Fruit fly (Drosophila melanogaster) whole organism, larva: Measurements from ENCODE around the gene Gprk2.

Experiments
- noc ChIP-seq: fragments of 200-800 bp; sonication (Bioruptor generic); optimal IDR thresholded peaks from 3 replicates; lab custom pipeline; 2019; ENCODE audit warnings: missing biosample characterization, mild to moderate bottlenecking, missing genetic modification characterization, moderate library complexity

Gprk2 gene

DNA sequence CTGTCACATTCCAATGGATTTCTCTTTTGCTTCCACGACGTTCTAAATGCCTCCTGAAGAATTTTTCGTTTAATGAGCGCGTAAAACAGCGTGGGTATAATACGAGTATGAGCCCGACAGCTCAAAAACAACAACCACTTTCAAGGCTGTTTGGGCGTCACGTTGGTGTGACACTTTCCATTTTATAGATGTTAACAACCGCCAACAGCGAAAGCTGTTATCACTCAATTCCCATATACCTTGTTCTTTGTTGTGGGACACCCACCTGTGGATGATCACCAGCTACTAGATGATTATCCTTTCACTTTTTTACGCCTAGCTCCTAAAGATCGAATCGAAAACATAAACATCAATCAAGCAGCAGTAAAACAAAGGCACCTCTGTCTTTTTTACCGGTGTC, 72.1 kb downstream of the Gprk2 start:
- TF ChIP-seq noc (tag; lab: Kevin White, UChicago): no peak

- no peak for TF ChIP-seq noc (tag; lab: Kevin White, UChicago)
Observed at dm6 chr3R:31482117-31482516, 77.1 kb downstream of the Gprk2 start.

- no peak for TF ChIP-seq noc (tag; lab: Kevin White, UChicago)
Observed at dm6 chr3R:31483060-31483459, 78.0 kb downstream of the Gprk2 start.

dm6 chr3R:31499114-31499513, 94.1 kb downstream of the Gprk2 start, which contains the start of gene mey:
Gene mey (plus strand): TSS chr3R:31499235.
- no peak for TF ChIP-seq noc (tag; lab: Kevin White, UChicago)

- no peak for TF ChIP-seq noc (tag; lab: Kevin White, UChicago)
Observed at dm6 chr3R:31503665-31504064, 98.6 kb downstream of the Gprk2 start.

- TF ChIP-seq noc (tag; lab: Kevin White, UChicago): no peak
Observed at dm6 chr3R:31504731-31505252, 99.7 kb downstream of the Gprk2 start.

- TF ChIP-seq noc (tag; lab: Kevin White, UChicago): no peak
Observed at dm6 chr3R:31505254-31505689, 100.2 kb downstream of the Gprk2 start.
